Worm (Caenorhabditis elegans) whole organism, L1 larva: ENCODE results near the gene F16B12.6.

Experiments used
- ceh-88 ChIP-seq: fragments of 200-800 bp; sonication (Bioruptor generic); IDR thresholded peaks from 2 replicates; pipeline ENCODE4 v1.3.6; 2022; ENCODE audit warnings: missing genetic modification characterization, missing compliant biosample characterization
- elt-3 ChIP-seq, 6 experiments: fragments of 150-350 bp in 1 of 6; sonication (generic microtip); optimal IDR thresholded peaks; 2 replicates each; lab custom pipeline; 2017 to 2018; ENCODE audit warnings: missing biosample characterization in 6 of 6, missing genetic modification characterization in 6 of 6, inconsistent platforms in 1 of 6
- pqm-1 ChIP-seq: sonication (generic microtip); optimal IDR thresholded peaks from 3 replicates; lab custom pipeline; 2017; ENCODE audit warnings: missing biosample characterization, missing genetic modification characterization
- snpc-4 ChIP-seq: fragments of 150-350 bp; optimal IDR thresholded peaks from 2 replicates; lab custom pipeline; 2014; ENCODE audit warnings: missing biosample characterization, missing genetic modification characterization
- ztf-11 ChIP-seq, 2 experiments: sonication (generic microtip); optimal IDR thresholded peaks; 2 replicates each; lab custom pipeline; 2016 to 2017; ENCODE audit warnings: missing genetic modification characterization in 2 of 2, missing biosample characterization in 1 of 2, missing compliant biosample characterization in 1 of 2

ce11 chrX:14108245-14108644 lies 6.1 kb downstream of the F16B12.6 start, which contains the start of gene F16B12.7:
- no peak for TF ChIP-seq ceh-88 (GFP tag; lab: Robert Waterston, UW)
- no peak for TF ChIP-seq snpc-4
- no peak for TF ChIP-seq elt-3 (tag; optimal IDR thresholded peaks at IDR 0.05; lab: Kevin White, UChicago)
- no peak for TF ChIP-seq ztf-11 (tag; optimal IDR thresholded peaks at IDR 0.05; lab: Kevin White, UChicago)
- no peak for TF ChIP-seq pqm-1
